Worm (Caenorhabditis elegans): Measurements from ENCODE around the gene zig-12.

DNA sequence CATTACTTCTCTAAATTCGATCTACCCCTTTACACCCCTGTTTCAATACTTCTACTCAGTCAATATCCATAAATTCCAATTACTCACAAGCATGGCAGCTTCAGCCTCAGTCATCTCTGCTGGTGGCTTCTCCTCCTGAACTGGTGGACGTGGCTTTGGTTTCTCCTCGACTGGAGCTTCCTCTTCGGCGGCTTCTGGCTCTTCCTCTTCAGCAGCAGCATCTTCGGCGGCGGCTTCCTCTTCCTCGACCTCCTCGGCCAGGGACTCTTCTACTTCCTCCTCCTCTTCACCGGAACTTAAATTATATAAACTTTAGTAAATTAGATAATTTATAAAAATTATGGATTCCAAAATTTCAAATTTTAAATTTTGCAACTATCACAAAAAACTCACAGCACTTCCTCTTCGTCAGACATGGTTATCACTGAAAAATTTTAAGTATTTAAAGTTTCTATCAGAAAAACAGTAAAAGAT, 40.5 kb upstream of the zig-12 start, which contains the start of gene tnt-2:
- TF ChIP-seq ama-1 (optimal IDR thresholded peaks at IDR 0.05) = no peak
- no peak for TF ChIP-seq tbx-11 (GFP tag; IDR thresholded peaks at IDR 0.05)
- TF ChIP-seq sea-1 (GFP tag; conservative IDR thresholded peaks at IDR 0.05) = no peak
- no peak for TF ChIP-seq ceh-36 (tag; optimal IDR thresholded peaks at IDR 0.05)
- no peak for TF ChIP-seq ets-7 (tag; optimal IDR thresholded peaks at IDR 0.05)
- TF ChIP-seq hmg-4 (GFP tag; optimal IDR thresholded peaks at IDR 0.05) = no peak
- no peak for TF ChIP-seq F13C5.2 (tag; optimal IDR thresholded peaks at IDR 0.05)
- TF ChIP-seq pes-1 (GFP tag; IDR thresholded peaks at IDR 0.05) = no peak
- no peak for TF ChIP-seq ceh-13 (GFP tag; optimal IDR thresholded peaks at IDR 0.05)
- TF ChIP-seq B0310.2 (tag; optimal IDR thresholded peaks at IDR 0.05) = no peak
- no peak for TF ChIP-seq flt-1 (GFP tag; IDR thresholded peaks at IDR 0.05)
- TF ChIP-seq tra-4 (tag; optimal IDR thresholded peaks at IDR 0.05) = no peak
- TF ChIP-seq hnd-1 (tag; optimal IDR thresholded peaks at IDR 0.05) = no peak
